Worm (Caenorhabditis elegans) whole organism, mixed stage, embryonic: ENCODE data around the gene C53A5.11.
A peak's percentile ranks its signal among the peaks of the same experiment; 100 is the strongest.

Source experiments
- M03D4.4 ChIP-seq: sonication (generic microtip); optimal IDR thresholded peaks from 2 replicates; lab custom pipeline; 2017; ENCODE audit warnings: mild to moderate bottlenecking, missing genetic modification characterization, missing compliant biosample characterization
- bed-3 ChIP-seq: fragments of 200-800 bp; sonication (Bioruptor generic); optimal IDR thresholded peaks from 3 replicates; lab custom pipeline; 2018; ENCODE audit warnings: mild to moderate bottlenecking, missing genetic modification characterization, moderate library complexity, missing compliant biosample characterization
- ceh-39 ChIP-seq: fragments of 150-350 bp; optimal IDR thresholded peaks from 2 replicates; lab custom pipeline; 2014; ENCODE audit warnings: missing biosample characterization, missing genetic modification characterization
- ceh-43 ChIP-seq: fragments of 200-800 bp; sonication (Bioruptor generic); optimal IDR thresholded peaks from 2 replicates; lab custom pipeline; 2018; ENCODE audit warnings: mild to moderate bottlenecking, missing genetic modification characterization, moderate library complexity, missing compliant biosample characterization
- ces-1 ChIP-seq: fragments of 150-350 bp; optimal IDR thresholded peaks from 2 replicates; lab custom pipeline; 2014; ENCODE audit warnings: missing biosample characterization, missing genetic modification reagents, missing genetic modification characterization
- cnd-1 ChIP-seq: fragments of 200-800 bp; sonication (Bioruptor generic); optimal IDR thresholded peaks from 2 replicates; lab custom pipeline; 2018; ENCODE audit warnings: mild to moderate bottlenecking, missing genetic modification characterization, missing compliant biosample characterization
- drap-1 ChIP-seq: fragments of 200-800 bp; sonication (Bioruptor generic); optimal IDR thresholded peaks from 3 replicates; lab custom pipeline; 2018; ENCODE audit warnings: mild to moderate bottlenecking, missing genetic modification characterization, missing compliant biosample characterization
- elt-1 ChIP-seq: sonication (generic microtip); optimal IDR thresholded peaks from 2 replicates; lab custom pipeline; 2017; ENCODE audit warnings: missing genetic modification characterization, mild to moderate bottlenecking, missing compliant biosample characterization, antibody characterized with exemption, moderate library complexity, borderline replicate concordance; ENCODE audit not compliant: insufficient read depth
- elt-3 ChIP-seq: fragments of 150-350 bp; optimal IDR thresholded peaks from 2 replicates; lab custom pipeline; 2014; ENCODE audit warnings: missing biosample characterization, missing genetic modification characterization
- flh-1 ChIP-seq: fragments of 200-800 bp; sonication (Bioruptor generic); optimal IDR thresholded peaks from 2 replicates; lab custom pipeline; 2018; ENCODE audit warnings: mild to moderate bottlenecking, missing genetic modification characterization, moderate library complexity, missing compliant biosample characterization
- ham-2 ChIP-seq: fragments of 200-800 bp; sonication (Bioruptor generic); optimal IDR thresholded peaks from 2 replicates; lab custom pipeline; 2018; ENCODE audit warnings: mild to moderate bottlenecking, missing genetic modification characterization, missing compliant biosample characterization
- hlh-1 ChIP-seq: fragments of 150-350 bp; optimal IDR thresholded peaks from 2 replicates; lab custom pipeline; 2014; ENCODE audit warnings: missing biosample characterization, missing genetic modification reagents, missing genetic modification characterization
- lin-13 ChIP-seq: fragments of 150-350 bp; optimal IDR thresholded peaks from 2 replicates; lab custom pipeline; 2014; ENCODE audit warnings: missing biosample characterization, missing genetic modification characterization
- lsy-2 ChIP-seq: fragments of 150-350 bp; optimal IDR thresholded peaks from 2 replicates; lab custom pipeline; 2014; ENCODE audit warnings: missing biosample characterization, missing genetic modification characterization
- mab-5 ChIP-seq: fragments of 150-350 bp; optimal IDR thresholded peaks from 2 replicates; lab custom pipeline; 2014; ENCODE audit warnings: missing biosample characterization, missing genetic modification characterization
- mep-1 ChIP-seq: fragments of 150-350 bp; optimal IDR thresholded peaks from 2 replicates; lab custom pipeline; 2017; ENCODE audit warnings: missing biosample characterization, missing genetic modification reagents, missing genetic modification characterization, inconsistent platforms
- mls-2 ChIP-seq: sonication (generic microtip); optimal IDR thresholded peaks from 2 replicates; lab custom pipeline; 2016; ENCODE audit warnings: mild to moderate bottlenecking, missing genetic modification characterization, moderate library complexity, missing compliant biosample characterization
- nhr-12 ChIP-seq: fragments of 150-350 bp; optimal IDR thresholded peaks from 2 replicates; lab custom pipeline; 2014; ENCODE audit warnings: missing biosample characterization, missing genetic modification characterization
- nhr-2 ChIP-seq: fragments of 150-350 bp; optimal IDR thresholded peaks from 2 replicates; lab custom pipeline; 2014; ENCODE audit warnings: missing biosample characterization, missing genetic modification characterization
- nhr-28 ChIP-seq: fragments of 150-350 bp; optimal IDR thresholded peaks from 2 replicates; lab custom pipeline; 2014; ENCODE audit warnings: missing biosample characterization, missing genetic modification characterization
- nhr-76 ChIP-seq: sonication (generic microtip); optimal IDR thresholded peaks from 2 replicates; lab custom pipeline; 2017; ENCODE audit warnings: missing biosample characterization, missing genetic modification characterization
- pha-4 ChIP-seq: fragments of 150-350 bp; optimal IDR thresholded peaks from 2 replicates; lab custom pipeline; 2018; ENCODE audit warnings: missing biosample characterization, missing genetic modification reagents, missing genetic modification characterization
- sem-2 ChIP-seq: fragments of 200-800 bp; sonication (Bioruptor generic); optimal IDR thresholded peaks from 2 replicates; lab custom pipeline; 2018; ENCODE audit warnings: mild to moderate bottlenecking, missing genetic modification characterization, missing compliant biosample characterization
- snpc-4 ChIP-seq: fragments of 150-350 bp; optimal IDR thresholded peaks from 2 replicates; lab custom pipeline; 2014; ENCODE audit warnings: missing biosample characterization, missing genetic modification characterization
- sptf-1 ChIP-seq: sonication (generic microtip); optimal IDR thresholded peaks from 2 replicates; lab custom pipeline; 2017; ENCODE audit warnings: mild to moderate bottlenecking, missing genetic modification characterization, moderate library complexity, missing compliant biosample characterization
- tbx-8 ChIP-seq: fragments of 200-800 bp; sonication (Bioruptor generic); optimal IDR thresholded peaks from 2 replicates; lab custom pipeline; 2018; ENCODE audit warnings: mild to moderate bottlenecking, missing genetic modification characterization, moderate library complexity, missing compliant biosample characterization
- unc-120 ChIP-seq: sonication (generic microtip); optimal IDR thresholded peaks from 2 replicates; lab custom pipeline; 2017; ENCODE audit warnings: missing genetic modification characterization, missing compliant biosample characterization; ENCODE audit not compliant: poor library complexity, severe bottlenecking
- unc-39 ChIP-seq: fragments of 150-350 bp; optimal IDR thresholded peaks from 2 replicates; lab custom pipeline; 2014; ENCODE audit warnings: missing biosample characterization, missing genetic modification characterization
- unc-62 ChIP-seq: fragments of 150-350 bp; optimal IDR thresholded peaks from 2 replicates; lab custom pipeline; 2014; ENCODE audit warnings: missing biosample characterization, missing genetic modification reagents, missing genetic modification characterization
- zip-8 ChIP-seq: fragments of 150-350 bp; optimal IDR thresholded peaks from 2 replicates; lab custom pipeline; 2014; ENCODE audit warnings: missing biosample characterization, missing genetic modification characterization

C53A5.11 gene

DNA sequence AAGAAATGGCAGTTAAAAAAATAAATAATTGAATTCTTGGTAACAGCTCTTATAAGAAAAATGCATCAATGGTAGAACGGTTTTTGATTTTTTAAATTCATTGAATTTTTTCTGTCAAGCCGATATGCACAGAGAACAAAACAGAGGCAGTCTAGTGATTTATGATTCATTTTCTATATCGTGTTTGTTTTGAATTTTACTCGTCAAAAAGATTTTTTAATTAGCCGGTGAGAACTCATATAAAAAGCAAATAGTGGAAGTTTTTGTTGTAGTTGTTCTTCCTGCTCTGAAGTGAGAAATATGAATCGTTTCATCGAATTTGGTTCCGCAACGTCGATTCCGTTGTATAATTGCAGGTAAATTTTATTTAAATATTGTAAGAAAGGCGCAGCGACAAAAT is 3.4 kb upstream of the C53A5.11 start, which contains the start of gene srt-32:
srt-32 (plus strand) TSS at position 301 of the 400 bp plus-strand sequence.
- TF ChIP-seq ceh-39 (tag; lab: Kevin White, UChicago) (no peak), unc-39 (tag; lab: Kevin White, UChicago) (no peak), pha-4 (tag; lab: Kevin White, UChicago) (no peak), unc-120 (no peak), cnd-1 (tag; lab: Kevin White, UChicago) (no peak), mab-5 (tag; lab: Kevin White, UChicago) (no peak), lsy-2 (tag; lab: Kevin White, UChicago) (no peak), tbx-8 (GFP tag; lab: Kevin White, UChicago) (no peak), flh-1 (no peak), snpc-4 (tag; lab: Kevin White, UChicago) (no peak), M03D4.4 (tag; lab: Kevin White, UChicago) (no peak), zip-8 (no peak), lin-13 (no peak), elt-3 (no peak), ces-1 (GFP tag; lab: Kevin White, UChicago) (no peak), nhr-76 (tag; lab: Kevin White, UChicago) (no peak), drap-1 (GFP tag; lab: Kevin White, UChicago) (no peak), bed-3 (GFP tag; lab: Kevin White, UChicago) (no peak)

- TF ChIP-seq bed-3 (GFP tag; lab: Kevin White, UChicago) (no peak), ham-2 (GFP tag; lab: Kevin White, UChicago) (no peak), cnd-1 (tag; lab: Kevin White, UChicago) (no peak), elt-3 (no peak), unc-120 (peak; percentile 10), mep-1 (no peak), hlh-1 (tag; lab: Kevin White, UChicago) (peak; percentile 76), lin-13 (no peak), elt-1 (no peak), unc-39 (tag; lab: Kevin White, UChicago) (no peak), mab-5 (tag; lab: Kevin White, UChicago) (no peak), nhr-28 (tag; lab: Kevin White, UChicago) (no peak), unc-62 (GFP tag; lab: Kevin White, UChicago) (peak; percentile 79), snpc-4 (tag; lab: Kevin White, UChicago) (no peak), M03D4.4 (tag; lab: Kevin White, UChicago) (no peak), nhr-12 (no peak), tbx-8 (GFP tag; lab: Kevin White, UChicago) (no peak)
Measured at ce11 chrV:14576745-14577373, 14.2 kb downstream of the C53A5.11 start.

DNA sequence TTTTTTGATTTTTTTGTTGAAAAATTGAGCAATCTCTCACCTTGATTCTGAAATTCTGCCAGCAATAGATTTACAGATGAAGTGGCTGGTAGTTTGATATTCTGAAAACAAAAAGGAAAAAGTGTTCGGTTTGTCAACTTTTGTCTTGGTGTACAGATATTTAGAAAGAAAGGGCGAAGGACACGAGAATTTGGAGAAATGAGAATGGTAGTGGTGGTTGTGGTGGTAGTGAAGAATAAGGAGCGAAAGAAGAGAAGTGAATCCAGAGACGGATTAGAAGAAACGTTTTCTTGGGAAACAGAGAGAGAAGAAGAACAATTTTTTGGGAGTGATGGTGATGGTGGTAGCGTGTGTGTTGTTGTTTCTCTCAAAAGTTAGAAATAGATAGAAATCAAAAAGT is 16.9 kb downstream of the C53A5.11 start, which contains the start of gene gar-3:
gar-3 (minus strand) TSS at position 101 of the 400 bp plus-strand sequence.
- TF ChIP-seq mep-1 (no peak), ces-1 (GFP tag; lab: Kevin White, UChicago) (no peak), zip-8 (no peak), unc-62 (GFP tag; lab: Kevin White, UChicago) (no peak), hlh-1 (tag; lab: Kevin White, UChicago) (no peak), unc-120 (no peak), sem-2 (GFP tag; lab: Kevin White, UChicago) (no peak), nhr-28 (tag; lab: Kevin White, UChicago) (no peak)

DNA sequence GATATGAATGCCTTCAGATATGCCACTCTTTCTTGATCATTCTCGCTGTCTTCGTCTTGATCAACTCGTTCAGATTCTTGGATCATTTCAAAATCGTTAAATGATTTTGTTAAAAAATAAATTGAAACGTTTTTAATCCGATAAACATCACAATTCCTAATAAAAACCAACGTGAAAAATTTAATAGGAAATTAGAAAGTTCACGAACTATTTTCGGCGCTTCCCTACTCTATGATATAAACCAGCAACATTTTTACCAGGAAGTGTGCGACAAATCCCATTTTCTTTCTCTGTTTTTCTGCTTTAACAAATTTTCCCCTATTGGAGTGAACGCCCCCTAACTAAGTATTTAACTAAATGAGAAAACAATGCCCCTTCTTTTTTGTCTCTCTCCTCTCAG is 22.7 kb downstream of the C53A5.11 start, which contains the start of gene Y40H4A.2:
Y40H4A.2 (minus strand) TSS at position 101 of the 400 bp plus-strand sequence.
- TF ChIP-seq snpc-4 (tag; lab: Kevin White, UChicago) (no peak), zip-8 (no peak), lin-13 (no peak), lsy-2 (tag; lab: Kevin White, UChicago) (no peak), nhr-2 (tag; lab: Kevin White, UChicago) (no peak), elt-3 (no peak), unc-62 (GFP tag; lab: Kevin White, UChicago) (no peak), ceh-39 (tag; lab: Kevin White, UChicago) (no peak), unc-39 (tag; lab: Kevin White, UChicago) (no peak)
- TF ChIP-seq, all 35 proteins: peak for 0

DNA sequence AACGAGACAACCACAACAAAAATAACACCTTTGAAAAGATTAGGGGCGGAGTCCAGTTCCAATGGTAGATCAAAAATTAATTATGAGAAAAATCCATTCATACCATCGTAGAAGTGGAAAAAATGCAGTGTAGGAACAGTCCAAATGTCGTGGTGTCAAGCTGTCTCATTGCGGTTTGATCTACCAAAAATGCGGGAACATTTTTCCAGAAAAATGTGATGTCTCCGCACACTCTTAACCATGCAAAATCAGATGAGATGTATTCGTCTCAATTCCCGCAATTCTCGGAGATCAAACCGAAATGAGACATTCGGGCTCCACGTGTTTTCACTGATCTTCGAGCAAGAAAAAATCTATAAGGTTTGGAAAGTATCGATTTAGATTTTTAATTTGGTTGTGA is 31.4 kb downstream of the C53A5.11 start:
- TF ChIP-seq lsy-2 (tag; lab: Kevin White, UChicago) (no peak), elt-3 (no peak), drap-1 (GFP tag; lab: Kevin White, UChicago) (no peak), nhr-2 (tag; lab: Kevin White, UChicago) (no peak), mls-2 (tag; lab: Kevin White, UChicago) (no peak), snpc-4 (tag; lab: Kevin White, UChicago) (no peak), sptf-1 (tag; lab: Kevin White, UChicago) (no peak), flh-1 (no peak), ham-2 (GFP tag; lab: Kevin White, UChicago) (no peak), ceh-43 (GFP tag; lab: Kevin White, UChicago) (no peak), unc-39 (tag; lab: Kevin White, UChicago) (no peak), cnd-1 (tag; lab: Kevin White, UChicago) (no peak)
- TF ChIP-seq, all 35 proteins: peak for 0
